Worm (Caenorhabditis elegans): ENCODE data around the gene sel-11.

The sel-11 gene

DNA sequence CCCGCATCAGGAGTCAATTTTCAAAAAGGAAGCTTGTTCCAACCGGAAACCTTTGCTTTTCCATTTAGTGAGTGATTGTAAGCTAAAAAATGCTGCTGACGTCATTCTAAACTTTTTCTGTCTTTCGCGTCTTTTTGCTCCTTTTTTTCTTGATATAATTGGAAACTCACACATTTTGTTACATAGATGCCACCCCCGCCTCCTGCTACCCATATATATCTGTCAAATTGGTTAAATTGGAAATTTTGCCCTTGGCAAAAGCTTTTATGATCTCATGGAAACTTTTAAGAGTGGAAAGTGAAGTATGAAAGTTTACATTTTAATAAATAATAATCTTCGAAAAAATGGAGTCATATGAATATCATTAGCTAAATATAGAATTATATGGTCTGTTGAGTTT lies 42.8 kb downstream of the sel-11 start:
- TF ChIP-seq ama-1 (optimal IDR thresholded peaks at IDR 0.05) (no peak), hlh-6 (tag; optimal IDR thresholded peaks at IDR 0.05) (no peak), nhr-232 (tag; optimal IDR thresholded peaks at IDR 0.05) (no peak), odd-2 (tag; optimal IDR thresholded peaks at IDR 0.05) (no peak), pag-3 (tag; optimal IDR thresholded peaks at IDR 0.05; ENCODE audit: borderline replicate concordance) (no peak), C38D4.7 (GFP tag; optimal IDR thresholded peaks at IDR 0.05) (no peak), ceh-6 (GFP tag; optimal IDR thresholded peaks at IDR 0.05) (no peak), ceh-48 (tag; optimal IDR thresholded peaks at IDR 0.05) (no peak), ceh-18 (tag; optimal IDR thresholded peaks at IDR 0.05) (no peak), ttx-3 (tag; optimal IDR thresholded peaks at IDR 0.05) (no peak), pax-1 (tag; optimal IDR thresholded peaks at IDR 0.05) (no peak), unc-3 (GFP tag; conservative IDR thresholded peaks at IDR 0.05) (no peak), unc-3 (tag; optimal IDR thresholded peaks at IDR 0.05) (no peak)

DNA sequence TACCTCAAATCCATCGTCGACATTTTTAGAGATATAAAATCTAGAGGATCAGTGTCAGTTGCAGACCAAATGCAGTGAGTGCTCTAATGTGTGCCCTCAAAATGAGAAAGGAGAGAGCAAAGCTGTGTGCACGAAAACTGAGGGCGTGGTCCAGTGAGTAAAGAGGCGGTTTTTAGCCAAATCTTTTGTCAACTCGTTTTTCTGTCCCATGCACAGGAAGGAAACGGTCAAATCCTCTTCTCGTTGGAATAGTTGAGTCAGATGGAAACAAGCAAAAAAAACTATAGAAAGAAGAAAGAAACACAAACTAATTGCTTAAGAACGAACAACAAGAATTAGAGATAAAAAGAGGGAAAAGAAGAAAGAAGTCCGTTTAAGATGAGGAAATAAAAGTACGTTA lies 44.8 kb downstream of the sel-11 start, which contains the start of gene D2023.3:
TSS of gene D2023.3 (minus strand) at position 101 of the 400 bp plus-strand sequence.
- TF ChIP-seq hlh-15 (tag; optimal IDR thresholded peaks at IDR 0.05) (no peak), tbx-7 (tag; optimal IDR thresholded peaks at IDR 0.05) (no peak), lin-11 (tag; optimal IDR thresholded peaks at IDR 0.05) (no peak), unc-42 (tag; optimal IDR thresholded peaks at IDR 0.05) (no peak), F13H6.1 (tag; optimal IDR thresholded peaks at IDR 0.05) (no peak), madf-2 (tag; optimal IDR thresholded peaks at IDR 0.05) (no peak), rnt-1 (tag; optimal IDR thresholded peaks at IDR 0.05) (no peak), nfya-1 (tag; optimal IDR thresholded peaks at IDR 0.05) (no peak), pax-1 (tag; optimal IDR thresholded peaks at IDR 0.05) (no peak), C38D4.7 (GFP tag; optimal IDR thresholded peaks at IDR 0.05) (no peak), hlh-8 (tag; optimal IDR thresholded peaks at IDR 0.05) (no peak), fkh-6 (tag; optimal IDR thresholded peaks at IDR 0.05) (no peak), hlh-6 (tag; optimal IDR thresholded peaks at IDR 0.05) (no peak), ceh-22 (tag; optimal IDR thresholded peaks at IDR 0.05) (no peak), fax-1 (tag; optimal IDR thresholded peaks at IDR 0.05) (no peak), pag-3 (tag; optimal IDR thresholded peaks at IDR 0.05; ENCODE audit: borderline replicate concordance) (no peak), ceh-14 (tag; optimal IDR thresholded peaks at IDR 0.05) (no peak)

DNA sequence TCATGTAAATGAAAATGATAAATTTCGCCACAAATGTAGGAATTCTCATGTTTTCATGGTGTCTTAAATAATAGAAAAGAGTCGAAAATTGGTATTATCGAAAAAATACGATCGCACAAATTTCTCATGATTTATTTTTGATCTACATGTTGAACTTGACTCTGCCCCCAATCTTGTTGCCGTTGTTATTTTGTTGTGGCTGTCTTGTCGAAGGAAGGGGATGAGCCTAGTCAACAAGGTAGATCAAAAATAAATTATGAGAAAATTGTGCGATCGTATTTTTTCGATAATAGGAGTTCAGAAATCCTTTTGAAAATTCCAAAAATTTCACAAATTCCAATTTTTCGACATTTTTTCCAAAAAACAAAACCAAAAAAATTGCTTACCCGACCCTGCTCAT lies 48.4 kb downstream of the sel-11 start:
- no peak for TF ChIP-seq sox-4 (tag; optimal IDR thresholded peaks at IDR 0.05)
- TF ChIP-seq ceh-18 (tag; optimal IDR thresholded peaks at IDR 0.05) = no peak
- no peak for TF ChIP-seq ceh-30 (tag; optimal IDR thresholded peaks at IDR 0.05)
- no peak for TF ChIP-seq Y22D7AL.16 (tag; optimal IDR thresholded peaks at IDR 0.05)
- TF ChIP-seq pha-4 (tag; optimal IDR thresholded peaks at IDR 0.05) = no peak
- no peak for TF ChIP-seq lin-11 (tag; optimal IDR thresholded peaks at IDR 0.05)

DNA sequence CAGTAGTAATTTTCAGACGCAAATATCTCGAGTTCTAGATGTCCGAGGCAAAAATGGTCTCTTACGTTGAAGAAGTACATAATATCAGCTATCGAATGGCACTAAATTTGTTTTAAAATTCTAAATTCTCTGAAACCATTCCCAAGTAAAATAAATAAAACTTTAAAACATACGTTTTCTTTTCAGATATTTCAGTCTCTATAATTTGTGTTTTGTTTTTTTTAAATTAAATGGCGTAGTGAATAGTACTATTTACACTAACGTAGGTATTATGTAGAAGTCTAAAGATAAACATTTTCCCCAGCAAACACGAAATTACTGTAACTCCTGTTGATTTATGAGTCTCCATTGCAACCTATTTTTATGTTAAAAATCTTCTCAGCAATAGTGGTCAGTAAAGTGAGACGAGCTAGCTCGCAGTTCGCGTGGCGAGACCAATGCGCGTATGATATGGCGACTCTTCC lies 50.2 kb downstream of the sel-11 start:
- TF ChIP-seq fkh-10 (GFP tag; optimal IDR thresholded peaks at IDR 0.05) = no peak
- TF ChIP-seq pax-1 (tag; optimal IDR thresholded peaks at IDR 0.05) = no peak
- no peak for TF ChIP-seq ceh-30 (tag; optimal IDR thresholded peaks at IDR 0.05)
- no peak for TF ChIP-seq ceh-18 (tag; optimal IDR thresholded peaks at IDR 0.05)
- TF ChIP-seq ceh-6 (GFP tag; optimal IDR thresholded peaks at IDR 0.05) = no peak
- no peak for TF ChIP-seq elt-2 (tag; optimal IDR thresholded peaks at IDR 0.05)
- TF ChIP-seq rnt-1 (tag; optimal IDR thresholded peaks at IDR 0.05) = no peak
- TF ChIP-seq unc-42 (tag; optimal IDR thresholded peaks at IDR 0.05) = no peak
- TF ChIP-seq tbx-2 (tag; optimal IDR thresholded peaks at IDR 0.05) = no peak
- TF ChIP-seq ahr-1 (tag; optimal IDR thresholded peaks at IDR 0.05) = no peak
- no peak for TF ChIP-seq syd-9 (tag; optimal IDR thresholded peaks at IDR 0.05)
- no peak for TF ChIP-seq npax-4 (tag; optimal IDR thresholded peaks at IDR 0.05)

DNA sequence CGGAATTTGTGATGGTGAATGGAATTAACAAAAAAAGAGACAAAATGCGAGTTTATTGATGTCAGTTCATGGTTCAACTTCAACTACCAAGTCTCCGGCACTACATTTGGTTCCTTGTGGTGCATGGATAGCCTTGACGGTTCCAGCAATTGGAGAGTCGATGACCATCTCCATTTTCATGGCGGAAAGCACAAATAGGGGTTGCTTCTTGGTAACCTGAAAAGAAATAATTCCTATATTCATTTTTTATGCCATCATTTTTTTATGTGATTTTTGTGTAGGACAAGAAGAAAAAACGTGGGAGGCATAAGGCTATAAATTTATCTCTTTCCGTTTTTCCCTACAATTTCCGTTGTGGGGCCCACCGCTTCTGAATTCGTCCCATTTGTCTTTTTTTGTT lies 50.9 kb downstream of the sel-11 start:
- TF ChIP-seq ahr-1 (tag; optimal IDR thresholded peaks at IDR 0.05) (no peak), ceh-31 (tag; optimal IDR thresholded peaks at IDR 0.05) (no peak), nhr-232 (tag; optimal IDR thresholded peaks at IDR 0.05) (no peak)
